Fruit fly (Drosophila melanogaster) whole organism, embryonic: ENCODE data around the gene CG32590.
A peak's percentile ranks its signal among the peaks of the same experiment; 100 is the strongest.

Experiments
- Awh ChIP-seq: fragments of 200-800 bp; sonication (Bioruptor generic); IDR thresholded peaks from 2 replicates; pipeline ENCODE4, ENCODE4 v1.3.6; 2022; ENCODE audit warnings: missing biosample characterization, missing genetic modification characterization
- B-H1 ChIP-seq: fragments of 200-800 bp; sonication (Bioruptor generic); IDR thresholded peaks from 3 replicates; pipeline ENCODE4 v1.3.6; 2022; ENCODE audit warnings: missing biosample characterization, missing genetic modification characterization
- CG10267 ChIP-seq: fragments of 200-800 bp; sonication (Bioruptor generic); optimal IDR thresholded peaks from 2 replicates; lab custom pipeline; 2018; ENCODE audit warnings: missing biosample characterization, mild to moderate bottlenecking, missing genetic modification characterization, moderate library complexity
- CG11247 ChIP-seq: fragments of 200-800 bp; sonication (Bioruptor generic); IDR thresholded peaks from 2 replicates; pipeline ENCODE4 v1.3.6; 2022; ENCODE audit warnings: missing biosample characterization, missing genetic modification characterization
- CG13296 ChIP-seq: fragments of 200-800 bp; sonication (Bioruptor generic); optimal IDR thresholded peaks from 3 replicates; lab custom pipeline; 2018; ENCODE audit warnings: missing biosample characterization, mild to moderate bottlenecking, missing genetic modification characterization
- CG15011 ChIP-seq: fragments of 200-800 bp; sonication (Bioruptor generic); optimal IDR thresholded peaks from 3 replicates; lab custom pipeline; 2018; ENCODE audit warnings: missing biosample characterization, mild to moderate bottlenecking, missing genetic modification characterization
- CG15073 ChIP-seq: fragments of 200-800 bp; sonication (Bioruptor generic); optimal IDR thresholded peaks from 2 replicates; lab custom pipeline; 2016; ENCODE audit warnings: missing biosample characterization, missing genetic modification characterization
- CG15479 ChIP-seq: fragments of 200-800 bp; sonication (Bioruptor generic); optimal IDR thresholded peaks from 3 replicates; lab custom pipeline; 2019; ENCODE audit warnings: missing biosample characterization, mild to moderate bottlenecking, missing genetic modification characterization, moderate library complexity
- CG15601 ChIP-seq: fragments of 200-800 bp; sonication (Bioruptor generic); optimal IDR thresholded peaks from 3 replicates; lab custom pipeline; 2019; ENCODE audit warnings: missing biosample characterization, mild to moderate bottlenecking, missing genetic modification characterization, moderate library complexity
- CG18262 ChIP-seq: fragments of 200-800 bp; optimal IDR thresholded peaks from 3 replicates; lab custom pipeline; 2019; ENCODE audit warnings: missing biosample characterization, mild to moderate bottlenecking, missing genetic modification characterization, moderate library complexity
- CG18476 ChIP-seq: fragments of 200-800 bp; sonication (Bioruptor generic); optimal IDR thresholded peaks from 2 replicates; lab custom pipeline; 2016; ENCODE audit warnings: missing biosample characterization, mild to moderate bottlenecking, missing genetic modification characterization
- CG2120 ChIP-seq: fragments of 200-800 bp; sonication (Bioruptor generic); optimal IDR thresholded peaks from 3 replicates; lab custom pipeline; 2016; ENCODE audit warnings: missing biosample characterization, missing genetic modification characterization
- CG31441 ChIP-seq: fragments of 200-800 bp; sonication (Bioruptor generic); IDR thresholded peaks from 2 replicates; pipeline ENCODE4 v1.3.6; 2022; ENCODE audit warnings: missing biosample characterization, missing genetic modification characterization
- CG4328 ChIP-seq: fragments of 200-800 bp; sonication (Bioruptor generic); optimal IDR thresholded peaks from 3 replicates; lab custom pipeline; 2017; ENCODE audit warnings: missing biosample characterization, missing genetic modification reagents, missing genetic modification characterization
- CG4404 ChIP-seq: fragments of 200-800 bp; sonication (Bioruptor generic); IDR thresholded peaks from 2 replicates; pipeline ENCODE4 v1.3.6; 2022; ENCODE audit warnings: missing biosample characterization, missing genetic modification characterization
- CG4617 ChIP-seq: fragments of 200-800 bp; sonication (Bioruptor generic); optimal IDR thresholded peaks from 3 replicates; lab custom pipeline; 2016; ENCODE audit warnings: missing biosample characterization, missing genetic modification characterization, borderline replicate concordance
- CG4730 ChIP-seq: fragments of 200-800 bp; sonication (Bioruptor generic); IDR thresholded peaks from 2 replicates; pipeline ENCODE4 v1.3.6; 2022; ENCODE audit warnings: missing biosample characterization, missing genetic modification characterization
- CG6813 ChIP-seq: fragments of 200-800 bp; sonication (Bioruptor generic); optimal IDR thresholded peaks from 2 replicates; lab custom pipeline; 2017; ENCODE audit warnings: missing biosample characterization, missing genetic modification characterization, mild to moderate bottlenecking, moderate library complexity, missing genetic modification reagents
- CG8089 ChIP-seq: fragments of 200-800 bp; sonication (Bioruptor generic); optimal IDR thresholded peaks from 3 replicates; lab custom pipeline; 2016; ENCODE audit warnings: missing biosample characterization, missing genetic modification characterization
- CG8290 ChIP-seq, 3 experiments: fragments of 200-800 bp; sonication (Bioruptor generic); optimal IDR thresholded peaks; 2 replicates each; lab custom pipeline; 2016 to 2019; ENCODE audit warnings: missing biosample characterization in 3 of 3, missing genetic modification characterization in 3 of 3, mild to moderate bottlenecking in 2 of 3, moderate library complexity in 1 of 3
- CG8478 ChIP-seq: fragments of >200 bp; optimal IDR thresholded peaks from 2 replicates; lab custom pipeline; 2018
- CG9437 ChIP-seq: fragments of 200-800 bp; sonication (Bioruptor generic); optimal IDR thresholded peaks from 2 replicates; lab custom pipeline; 2018; ENCODE audit warnings: missing biosample characterization, mild to moderate bottlenecking, missing genetic modification characterization
- CG9609 ChIP-seq: fragments of 200-800 bp; sonication (Bioruptor generic); optimal IDR thresholded peaks from 3 replicates; lab custom pipeline; 2016; ENCODE audit warnings: missing biosample characterization, missing genetic modification characterization
- CTCF ChIP-seq: fragments of 200-800 bp; sonication (Bioruptor generic); optimal IDR thresholded peaks from 2 replicates; lab custom pipeline; 2017; ENCODE audit warnings: missing biosample characterization, mild to moderate bottlenecking, missing genetic modification characterization, moderate library complexity
- Dek ChIP-seq: fragments of 200-800 bp; sonication (Bioruptor generic); optimal IDR thresholded peaks from 3 replicates; lab custom pipeline; 2019; ENCODE audit warnings: missing biosample characterization, mild to moderate bottlenecking, missing genetic modification characterization, moderate library complexity
- Dfd ChIP-seq, 2 experiments: fragments of >200 bp; optimal IDR thresholded peaks; 2 replicates each; lab custom pipeline; 2017; ENCODE audit warnings: missing biosample characterization in 2 of 2, missing genetic modification characterization in 2 of 2
- Fer2 ChIP-seq: fragments of 200-800 bp; sonication (Bioruptor generic); optimal IDR thresholded peaks from 2 replicates; lab custom pipeline; 2018; ENCODE audit warnings: missing biosample characterization, mild to moderate bottlenecking, missing genetic modification characterization, moderate library complexity
- Gug ChIP-seq: fragments of 200-800 bp; sonication (Bioruptor generic); IDR thresholded peaks from 4 replicates; pipeline ENCODE4 v1.3.6; 2022; ENCODE audit warnings: missing biosample characterization, missing genetic modification characterization
- Neu2 ChIP-seq: fragments of 200-800 bp; sonication (Bioruptor generic); optimal IDR thresholded peaks from 3 replicates; lab custom pipeline; 2016; ENCODE audit warnings: missing biosample characterization, missing genetic modification characterization, borderline replicate concordance
- Side ChIP-seq: fragments of 200-800 bp; sonication (Bioruptor generic); optimal IDR thresholded peaks from 2 replicates; lab custom pipeline; 2016; ENCODE audit warnings: missing biosample characterization, missing genetic modification characterization
- Sox100B ChIP-seq: fragments of 200-800 bp; sonication (Bioruptor generic); optimal IDR thresholded peaks from 3 replicates; lab custom pipeline; 2018; ENCODE audit warnings: missing biosample characterization, mild to moderate bottlenecking, missing genetic modification characterization
- Sox102F ChIP-seq: fragments of 200-800 bp; sonication (Bioruptor generic); optimal IDR thresholded peaks from 2 replicates; lab custom pipeline; 2018; ENCODE audit warnings: missing biosample characterization, mild to moderate bottlenecking, missing genetic modification characterization, moderate library complexity
- ab ChIP-seq: fragments of 200-800 bp; sonication (Bioruptor generic); optimal IDR thresholded peaks from 2 replicates; lab custom pipeline; 2016; ENCODE audit warnings: missing biosample characterization, missing genetic modification characterization
- ash1 ChIP-seq: fragments of 200-800 bp; sonication (Bioruptor generic); optimal IDR thresholded peaks from 2 replicates; lab custom pipeline; 2018; ENCODE audit warnings: missing biosample characterization, mild to moderate bottlenecking, missing genetic modification characterization
- bcd ChIP-seq: fragments of 200-800 bp; sonication (Bioruptor generic); optimal IDR thresholded peaks from 2 replicates; lab custom pipeline; 2017; ENCODE audit warnings: missing biosample characterization, mild to moderate bottlenecking, missing genetic modification characterization
- chm ChIP-seq: fragments of 200-800 bp; sonication (Bioruptor generic); IDR thresholded peaks from 2 replicates; pipeline ENCODE4 v1.3.6; 2022; ENCODE audit warnings: missing biosample characterization, missing genetic modification characterization
- dimm ChIP-seq: fragments of 200-800 bp; sonication (Bioruptor generic); IDR thresholded peaks from 2 replicates; pipeline ENCODE4 v1.3.6; 2022; ENCODE audit warnings: missing biosample characterization, missing genetic modification characterization
- disco-r ChIP-seq: fragments of 200-800 bp; sonication (Bioruptor generic); optimal IDR thresholded peaks from 2 replicates; lab custom pipeline; 2016; ENCODE audit warnings: missing biosample characterization, missing genetic modification characterization
- eve ChIP-seq, 2 experiments: fragments of >200 bp; optimal IDR thresholded peaks; 2 replicates each; lab custom pipeline; 2017; ENCODE audit warnings: missing biosample characterization in 2 of 2, missing genetic modification characterization in 2 of 2
- gcm ChIP-seq: fragments of 200-800 bp; sonication (Bioruptor generic); optimal IDR thresholded peaks from 2 replicates; lab custom pipeline; 2019; ENCODE audit warnings: missing biosample characterization, mild to moderate bottlenecking, missing genetic modification characterization, moderate library complexity
- gfzf ChIP-seq: fragments of 200-800 bp; sonication (Bioruptor generic); optimal IDR thresholded peaks from 2 replicates; lab custom pipeline; 2016; ENCODE audit warnings: missing biosample characterization, mild to moderate bottlenecking, missing genetic modification characterization, moderate library complexity
- gt ChIP-seq: fragments of 200-800 bp; sonication (Bioruptor generic); IDR thresholded peaks from 2 replicates; pipeline ENCODE4 v1.3.6; 2022; ENCODE audit warnings: missing biosample characterization, missing genetic modification characterization
- ind ChIP-seq: fragments of 200-800 bp; sonication (Bioruptor generic); optimal IDR thresholded peaks from 3 replicates; lab custom pipeline; 2016; ENCODE audit warnings: missing biosample characterization, missing genetic modification characterization
- lilli ChIP-seq: fragments of 200-800 bp; sonication (Bioruptor generic); optimal IDR thresholded peaks from 3 replicates; lab custom pipeline; 2016; ENCODE audit warnings: missing biosample characterization, missing genetic modification characterization
- mirr ChIP-seq: fragments of 200-800 bp; sonication (Bioruptor generic); optimal IDR thresholded peaks from 3 replicates; lab custom pipeline; 2018; ENCODE audit warnings: missing biosample characterization, mild to moderate bottlenecking, missing genetic modification characterization
- pb ChIP-seq: fragments of 200-800 bp; sonication (Bioruptor generic); optimal IDR thresholded peaks from 3 replicates; lab custom pipeline; 2016; ENCODE audit warnings: missing biosample characterization, missing genetic modification characterization
- ro ChIP-seq: fragments of 200-800 bp; sonication (Bioruptor generic); IDR thresholded peaks from 2 replicates; pipeline ENCODE4 v1.3.6; 2022; ENCODE audit warnings: missing biosample characterization, missing genetic modification characterization
- sc ChIP-seq, 3 experiments: fragments of >200 bp in 2 of 3; fragments of 200-800 bp in 1 of 3; sonication (Bioruptor generic) in 1 of 3; optimal IDR thresholded peaks; 2 replicates in 2 of 3; 3 replicates in 1 of 3; lab custom pipeline; 2017; ENCODE audit warnings: mild to moderate bottlenecking in 1 of 3, missing biosample characterization in 1 of 3, missing genetic modification characterization in 1 of 3, missing genetic modification reagents in 1 of 3
- trem ChIP-seq: fragments of 200-800 bp; optimal IDR thresholded peaks from 3 replicates; lab custom pipeline; 2019; ENCODE audit warnings: missing biosample characterization, mild to moderate bottlenecking, missing genetic modification characterization, moderate library complexity
- vfl ChIP-seq: fragments of 200-800 bp; sonication (Bioruptor generic); optimal IDR thresholded peaks from 2 replicates; lab custom pipeline; 2016; ENCODE audit warnings: missing biosample characterization, missing genetic modification characterization
- zfh1 ChIP-seq: fragments of 200-800 bp; sonication (Bioruptor generic); IDR thresholded peaks from 3 replicates; pipeline ENCODE4 v1.3.6; 2022; ENCODE audit warnings: missing biosample characterization, missing genetic modification characterization

The CG32590 gene

DNA sequence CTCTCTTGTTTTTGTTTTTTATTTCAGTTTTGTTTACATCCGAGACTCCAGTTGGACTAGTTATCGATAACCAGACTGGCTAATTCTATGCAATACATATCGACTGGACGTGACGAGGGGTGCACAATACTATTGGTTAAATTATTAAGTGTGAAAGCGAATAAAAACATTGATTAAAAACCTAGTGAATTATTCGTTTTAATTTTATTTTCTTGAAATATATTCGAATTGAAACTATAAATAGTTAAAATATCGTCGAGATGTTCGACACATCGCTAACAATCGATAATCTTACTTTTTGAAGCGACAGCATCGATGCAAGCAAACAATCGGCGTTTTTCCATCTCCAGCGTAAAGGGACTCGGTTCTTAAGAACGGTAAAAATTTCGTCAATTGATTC, at the start of gene CG32590, which contains the start of gene Flo2 (continued):
- TF ChIP-seq Awh (peak; percentile 77), CG8478 (lab: Kevin White, UChicago) (no peak), B-H1 (GFP tag; lab: Robert Waterston, UW) (peak; percentile 59; the same call in 2 of the 3 replicates), gcm (GFP tag; lab: Kevin White, UChicago) (peak; percentile 19), lilli (GFP tag; lab: Kevin White, UChicago) (peak; percentile 86), zfh1 (peak; percentile 83), mirr (GFP tag; lab: Kevin White, UChicago) (peak; percentile 14), ash1 (no peak), ab (GFP tag; lab: Kevin White, UChicago) (no peak), dimm (0 out of 2 replicates have a peak, but pooled peaks have one; percentile 5), CG18262 (tag; lab: Kevin White, UChicago) (peak; percentile 62), CG10267 (peak; percentile 69), CG13296 (GFP tag; lab: Kevin White, UChicago) (peak; percentile 61), Sox100B (GFP tag; lab: Kevin White, UChicago) (peak; percentile 10), CG15073 (GFP tag; lab: Kevin White, UChicago) (no peak), bcd (GFP tag; lab: Kevin White, UChicago) (peak; percentile 34), CG15011 (GFP tag; lab: Kevin White, UChicago) (no peak), CG31441 (GFP tag; lab: Robert Waterston, UW) (peak; percentile 50; the same call in 1 of the 2 replicates), CG4730 (GFP tag; lab: Robert Waterston, UW) (peak; percentile 67), eve (GFP tag; optimal IDR thresholded peaks at IDR 0.05; lab: Kevin White, UChicago) (no peak), Dfd (GFP tag; optimal IDR thresholded peaks at IDR 0.05; lab: Kevin White, UChicago) (no peak), ind (peak; percentile 79), CTCF (GFP tag; lab: Kevin White, UChicago) (no peak), chm (GFP tag; lab: Robert Waterston, UW) (peak; percentile 42; the same call in 1 of the 2 replicates), disco-r (GFP tag; lab: Kevin White, UChicago) (peak; percentile 19), Sox102F (peak; percentile 77), CG2120 (GFP tag; lab: Kevin White, UChicago) (peak; percentile 90), CG15479 (no peak), pb (GFP tag; lab: Kevin White, UChicago) (no peak), CG4404 (GFP tag; lab: Robert Waterston, UW) (peak; percentile 78), CG4617 (GFP tag; lab: Kevin White, UChicago) (peak; percentile 56), CG8290 (GFP tag; optimal IDR thresholded peaks at IDR 0.05; lab: Kevin White, UChicago) (peak; percentile 78), CG8290 (tag; optimal IDR thresholded peaks at IDR 0.05; lab: Kevin White, UChicago) (peak; percentile 54 to 78), CG11247 (GFP tag; lab: Robert Waterston, UW) (peak; percentile 81), gfzf (GFP tag; lab: Kevin White, UChicago) (peak; percentile 18), Neu2 (GFP tag; lab: Kevin White, UChicago) (no peak), CG9437 (GFP tag; lab: Kevin White, UChicago) (no peak), gt (GFP tag; lab: Robert Waterston, UW) (peak; percentile 66), Dek (peak; percentile 53), Fer2 (tag; lab: Kevin White, UChicago) (peak; percentile 69), CG9609 (peak; percentile 64), ro (GFP tag; lab: Robert Waterston, UW) (peak; percentile 42; the same call in 1 of the 2 replicates), Gug (GFP tag; lab: Robert Waterston, UW) (peak; percentile 73), CG6813 (no peak), sc (optimal IDR thresholded peaks at IDR 0.05; lab: Kevin White, UChicago) (no peak), sc (GFP tag; optimal IDR thresholded peaks at IDR 0.05; lab: Kevin White, UChicago) (no peak), CG15601 (tag; lab: Kevin White, UChicago) (peak; percentile 50), CG8089 (GFP tag; lab: Kevin White, UChicago) (peak; percentile 21), vfl (GFP tag; lab: Kevin White, UChicago) (peak; percentile 64), CG18476 (GFP tag; lab: Kevin White, UChicago) (peak; percentile 57), trem (tag; lab: Kevin White, UChicago) (peak; percentile 63), Side (GFP tag; lab: Kevin White, UChicago) (peak; percentile 70), CG4328 (GFP tag; lab: Kevin White, UChicago) (no peak)
